Worm (Caenorhabditis elegans) whole organism, L4 larva: Measurements from ENCODE around the gene set-19.

Experiments
- D1046.2 ChIP-seq: fragments of 200-800 bp; sonication (Bioruptor generic); IDR thresholded peaks from 2 replicates; pipeline ENCODE4 v1.3.6; 2022; ENCODE audit warnings: missing genetic modification characterization, missing compliant biosample characterization
- F26F4.8 ChIP-seq: fragments of 200-800 bp; sonication (Bioruptor generic); conservative IDR thresholded peaks from 2 replicates; pipeline ENCODE4 v1.3.6; 2022; ENCODE audit warnings: missing genetic modification characterization, missing compliant biosample characterization
- F37D6.2 ChIP-seq: sonication (generic microtip); optimal IDR thresholded peaks from 2 replicates; lab custom pipeline; 2016; ENCODE audit warnings: mild to moderate bottlenecking, missing genetic modification characterization, missing compliant biosample characterization
- F44E2.7 ChIP-seq: fragments of 200-800 bp; sonication (Bioruptor generic); IDR thresholded peaks from 2 replicates; pipeline ENCODE4 v2.1.2; 2022; ENCODE audit warnings: missing genetic modification characterization, missing compliant biosample characterization
- T20F7.1 ChIP-seq: fragments of 200-800 bp; sonication (Bioruptor generic); optimal IDR thresholded peaks from 2 replicates; lab custom pipeline; 2018; ENCODE audit warnings: mild to moderate bottlenecking, missing genetic modification characterization, missing compliant biosample characterization
- Y105C5A.15 ChIP-seq: fragments of 200-800 bp; sonication (Bioruptor generic); IDR thresholded peaks from 2 replicates; pipeline ENCODE4 v1.3.6; 2022; ENCODE audit warnings: missing genetic modification characterization, missing compliant biosample characterization
- Y75B8A.6 ChIP-seq: fragments of 200-800 bp; sonication (Bioruptor generic); IDR thresholded peaks from 2 replicates; pipeline ENCODE4 v1.3.6; 2022; ENCODE audit warnings: missing genetic modification reagents, missing genetic modification characterization, missing compliant biosample characterization
- aha-1 ChIP-seq: fragments of 150-350 bp; peaks from one replicate; lab custom pipeline; 2014; ENCODE audit warnings: missing biosample characterization, missing genetic modification characterization
- aly-2 ChIP-seq: sonication (generic microtip); optimal IDR thresholded peaks from 2 replicates; lab custom pipeline; 2018; ENCODE audit warnings: missing biosample characterization, missing genetic modification characterization
- ama-1 ChIP-seq: fragments of 150-350 bp; optimal IDR thresholded peaks from 2 replicates; lab custom pipeline; 2014; ENCODE audit warnings: inconsistent platforms, mixed read lengths
- arid-1 ChIP-seq: fragments of 200-800 bp; sonication (Bioruptor generic); conservative IDR thresholded peaks from 2 replicates; pipeline ENCODE4 v1.3.6; 2022; ENCODE audit warnings: missing genetic modification reagents, missing genetic modification characterization, missing compliant biosample characterization
- attf-4 ChIP-seq: sonication (generic microtip); optimal IDR thresholded peaks from 3 replicates; lab custom pipeline; 2017; ENCODE audit warnings: missing biosample characterization, missing genetic modification characterization
- ceh-28 ChIP-seq: fragments of 150-350 bp; optimal IDR thresholded peaks from 2 replicates; lab custom pipeline; 2014; ENCODE audit warnings: missing biosample characterization, missing genetic modification reagents, missing genetic modification characterization
- ceh-62 ChIP-seq: sonication (generic microtip); optimal IDR thresholded peaks from 2 replicates; lab custom pipeline; 2017; ENCODE audit warnings: missing biosample characterization, missing genetic modification characterization
- cey-2 ChIP-seq: sonication (generic microtip); optimal IDR thresholded peaks from 3 replicates; lab custom pipeline; 2017; ENCODE audit warnings: missing genetic modification characterization, mild to moderate bottlenecking, missing compliant biosample characterization, antibody characterized with exemption, borderline replicate concordance; ENCODE audit not compliant: insufficient read depth
- daf-12 ChIP-seq: fragments of 150-350 bp; optimal IDR thresholded peaks from 2 replicates; lab custom pipeline; 2014; ENCODE audit warnings: missing biosample characterization, missing genetic modification reagents, missing genetic modification characterization
- daf-16 ChIP-seq, 3 experiments: sonication (generic microtip); optimal IDR thresholded peaks; 2 replicates each; lab custom pipeline; 2016 to 2017; ENCODE audit warnings: missing genetic modification characterization in 3 of 3, missing genetic modification reagents in 3 of 3, mild to moderate bottlenecking in 2 of 3, missing compliant biosample characterization in 2 of 3, missing biosample characterization in 1 of 3, moderate library complexity in 1 of 3
- dmd-6 ChIP-seq: fragments of 200-800 bp; sonication (Bioruptor generic); IDR thresholded peaks from 2 replicates; pipeline ENCODE4 v1.3.6; 2022; ENCODE audit warnings: missing genetic modification reagents, missing genetic modification characterization, missing compliant biosample characterization
- dmd-8 ChIP-seq: fragments of 200-800 bp; sonication (Bioruptor generic); IDR thresholded peaks from 2 replicates; pipeline ENCODE4 v1.3.6; 2022; ENCODE audit warnings: missing genetic modification characterization, missing compliant biosample characterization
- dpl-1 ChIP-seq: fragments of 150-350 bp; optimal IDR thresholded peaks from 2 replicates; lab custom pipeline; 2014; ENCODE audit warnings: missing biosample characterization, missing genetic modification reagents, missing genetic modification characterization
- duxl-1 ChIP-seq: sonication (generic microtip); optimal IDR thresholded peaks from 2 replicates; lab custom pipeline; 2016; ENCODE audit warnings: mild to moderate bottlenecking, missing genetic modification characterization, moderate library complexity, missing compliant biosample characterization; ENCODE audit not compliant: poor library complexity
- gei-8 ChIP-seq: fragments of 200-800 bp; sonication (Bioruptor generic); optimal IDR thresholded peaks from 2 replicates; lab custom pipeline; 2018; ENCODE audit warnings: mild to moderate bottlenecking, missing genetic modification characterization, missing compliant biosample characterization
- hlh-30 ChIP-seq: sonication (generic microtip); optimal IDR thresholded peaks from 2 replicates; lab custom pipeline; 2017; ENCODE audit warnings: antibody characterized with exemption, mild to moderate bottlenecking, missing genetic modification characterization, missing compliant biosample characterization; ENCODE audit not compliant: insufficient read depth
- hmg-1.1 ChIP-seq: fragments of 200-800 bp; sonication (Bioruptor generic); IDR thresholded peaks from 2 replicates; pipeline ENCODE4 v1.3.6; 2022; ENCODE audit warnings: missing genetic modification reagents, missing genetic modification characterization, missing compliant biosample characterization
- lim-7 ChIP-seq: fragments of 200-800 bp; sonication (Bioruptor generic); IDR thresholded peaks from 2 replicates; pipeline ENCODE4 v1.3.6; 2022; ENCODE audit warnings: missing genetic modification characterization, missing compliant biosample characterization
- lin-1 ChIP-seq: fragments of 200-800 bp; sonication (Bioruptor generic); IDR thresholded peaks from 2 replicates; pipeline ENCODE4 v1.3.6; 2022; ENCODE audit warnings: missing genetic modification reagents, missing genetic modification characterization, missing compliant biosample characterization
- lin-29 ChIP-seq: fragments of 200-800 bp; sonication (Bioruptor generic); IDR thresholded peaks from 2 replicates; pipeline ENCODE4 v1.3.6; 2022; ENCODE audit warnings: missing genetic modification reagents, missing genetic modification characterization, missing compliant biosample characterization
- lin-38 ChIP-seq: fragments of 200-800 bp; sonication (Bioruptor generic); IDR thresholded peaks from 2 replicates; pipeline ENCODE4 v1.3.6; 2022; ENCODE audit warnings: missing genetic modification reagents, missing genetic modification characterization, missing compliant biosample characterization
- lin-39 ChIP-seq: fragments of 150-350 bp; optimal IDR thresholded peaks from 2 replicates; lab custom pipeline; 2014; ENCODE audit warnings: missing biosample characterization, missing genetic modification reagents, missing genetic modification characterization
- lir-3 ChIP-seq: sonication (generic microtip); optimal IDR thresholded peaks from 2 replicates; lab custom pipeline; 2016; ENCODE audit warnings: mild to moderate bottlenecking, missing genetic modification characterization, missing compliant biosample characterization
- lsy-2 ChIP-seq, 2 experiments: fragments of 150-350 bp in 1 of 2; sonication (generic microtip) in 1 of 2; optimal IDR thresholded peaks; 2 replicates each; lab custom pipeline; 2014 to 2017; ENCODE audit warnings: missing biosample characterization in 2 of 2, missing genetic modification characterization in 2 of 2
- madf-9 ChIP-seq: fragments of 200-800 bp; sonication (Bioruptor generic); conservative IDR thresholded peaks from 2 replicates; pipeline ENCODE4 v1.3.6; 2022; ENCODE audit warnings: missing genetic modification reagents, missing genetic modification characterization, missing compliant biosample characterization
- mdl-1 ChIP-seq, 2 experiments: fragments of 150-350 bp in 1 of 2; sonication (generic microtip) in 1 of 2; optimal IDR thresholded peaks; 2 replicates each; lab custom pipeline; 2014 to 2017; ENCODE audit warnings: missing biosample characterization in 2 of 2, missing genetic modification characterization in 2 of 2
- mep-1 ChIP-seq: fragments of 150-350 bp; sonication (generic microtip); optimal IDR thresholded peaks from 3 replicates; lab custom pipeline; 2014; ENCODE audit warnings: missing biosample characterization, missing genetic modification characterization
- mes-2 ChIP-seq: sonication (generic microtip); optimal IDR thresholded peaks from 2 replicates; lab custom pipeline; 2016; ENCODE audit warnings: missing genotype, mild to moderate bottlenecking, missing genetic modification characterization, missing compliant biosample characterization; ENCODE audit not compliant: poor library complexity, severe bottlenecking
- nhr-102 ChIP-seq: sonication (generic microtip); optimal IDR thresholded peaks from 2 replicates; lab custom pipeline; 2016; ENCODE audit warnings: mild to moderate bottlenecking, missing genetic modification characterization, moderate library complexity, missing compliant biosample characterization
- nhr-28 ChIP-seq: fragments of 150-350 bp; optimal IDR thresholded peaks from 2 replicates; lab custom pipeline; 2014; ENCODE audit warnings: missing biosample characterization, missing genetic modification characterization
- nhr-6 ChIP-seq: fragments of 150-350 bp; optimal IDR thresholded peaks from 2 replicates; lab custom pipeline; 2014; ENCODE audit warnings: missing biosample characterization, missing genetic modification characterization
- nhr-76 ChIP-seq: fragments of 150-350 bp; optimal IDR thresholded peaks from 2 replicates; lab custom pipeline; 2014; ENCODE audit warnings: missing biosample characterization, missing genetic modification characterization
- rbr-2 ChIP-seq: sonication (generic microtip); optimal IDR thresholded peaks from 2 replicates; lab custom pipeline; 2016; ENCODE audit warnings: missing genotype, missing genetic modification characterization, missing compliant biosample characterization
- snpc-1.2 ChIP-seq: fragments of 200-800 bp; sonication (Bioruptor generic); IDR thresholded peaks from 2 replicates; pipeline ENCODE4 v1.3.6; 2022; ENCODE audit warnings: missing genetic modification reagents, missing genetic modification characterization, missing compliant biosample characterization
- snpc-4 ChIP-seq: fragments of 150-350 bp; optimal IDR thresholded peaks from 2 replicates; lab custom pipeline; 2014; ENCODE audit warnings: missing biosample characterization, missing genetic modification characterization
- spr-1 ChIP-seq: sonication (generic microtip); optimal IDR thresholded peaks from 2 replicates; lab custom pipeline; 2016; ENCODE audit warnings: mild to moderate bottlenecking, missing genetic modification characterization, missing compliant biosample characterization
- spr-3 ChIP-seq: fragments of 200-800 bp; sonication (Bioruptor generic); optimal IDR thresholded peaks from 2 replicates; lab custom pipeline; 2018; ENCODE audit warnings: mild to moderate bottlenecking, missing genetic modification characterization, missing compliant biosample characterization
- tag-97 ChIP-seq: fragments of 200-800 bp; sonication (Bioruptor generic); IDR thresholded peaks from 2 replicates; pipeline ENCODE4 v1.3.6; 2022; ENCODE audit warnings: missing genetic modification characterization, missing compliant biosample characterization
- vab-7 ChIP-seq: fragments of 200-800 bp; sonication (Bioruptor generic); IDR thresholded peaks from 2 replicates; pipeline ENCODE4 v1.3.6; 2022; ENCODE audit warnings: missing genetic modification reagents, missing genetic modification characterization, missing compliant biosample characterization
- zag-1 ChIP-seq: fragments of 150-350 bp; optimal IDR thresholded peaks from 2 replicates; lab custom pipeline; 2014; ENCODE audit warnings: missing biosample characterization, missing genetic modification characterization
- zfp-3 ChIP-seq: fragments of 200-800 bp; sonication (Bioruptor generic); conservative IDR thresholded peaks from 2 replicates; pipeline ENCODE4 v1.3.6; 2022; ENCODE audit warnings: missing genetic modification reagents, missing genetic modification characterization, missing compliant biosample characterization

set-19 gene

DNA sequence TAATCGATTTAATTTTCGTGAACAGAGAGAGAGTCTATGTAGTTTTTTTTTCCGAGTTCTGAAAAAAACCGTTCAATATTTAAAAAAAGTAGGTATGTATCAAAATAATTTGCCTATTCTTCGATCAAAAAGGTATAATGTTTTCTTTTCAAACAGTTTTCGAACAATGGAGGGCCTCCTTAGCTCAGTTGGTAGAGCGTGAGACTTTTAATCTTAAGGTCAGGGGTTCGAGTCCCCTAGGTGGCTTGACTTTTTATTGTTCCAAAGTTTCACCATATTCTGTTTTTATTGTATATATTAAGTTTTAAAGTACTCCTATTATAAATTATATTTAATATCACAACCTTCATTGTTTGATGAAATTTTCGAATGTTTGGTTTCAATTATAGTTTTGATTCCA, 33.5 kb upstream of the set-19 start (continued):
- TF ChIP-seq cey-2 (tag; lab: Kevin White, UChicago) (no peak), snpc-1.2 (peak; percentile 87), nhr-28 (tag; lab: Kevin White, UChicago) (peak; percentile 19), Y75B8A.6 (GFP tag; lab: Robert Waterston, UW) (peak; percentile 69; the same call in 1 of the 2 replicates), nhr-76 (tag; lab: Kevin White, UChicago) (no peak), spr-1 (tag; lab: Kevin White, UChicago) (peak; percentile 27), dpl-1 (no peak), lin-1 (GFP tag; lab: Robert Waterston, UW) (peak; percentile 59; the same call in 1 of the 2 replicates), lin-38 (peak; percentile 77), daf-16 (GFP tag; optimal IDR thresholded peaks at IDR 0.05; lab: Kevin White, UChicago) (peak in 1 of 2 experiments; percentile 85), daf-16 (tag; optimal IDR thresholded peaks at IDR 0.05; lab: Kevin White, UChicago) (peak; percentile 65), hlh-30 (peak; percentile 26), attf-4 (tag; lab: Kevin White, UChicago) (no peak), lin-39 (no peak), aha-1 (tag; lab: Kevin White, UChicago) (peak; percentile 34), nhr-6 (tag; lab: Kevin White, UChicago) (no peak), aly-2 (tag; lab: Kevin White, UChicago) (no peak), lir-3 (tag; lab: Kevin White, UChicago) (peak; percentile 72), lin-29 (GFP tag; lab: Robert Waterston, UW) (no peak), spr-3 (peak; percentile 46), madf-9 (peak; percentile 57), tag-97 (GFP tag; lab: Robert Waterston, UW) (no peak), D1046.2 (GFP tag; lab: Robert Waterston, UW) (peak; percentile 65; the same call in 1 of the 2 replicates), dmd-8 (GFP tag; lab: Robert Waterston, UW) (peak; percentile 88), nhr-102 (tag; lab: Kevin White, UChicago) (peak; percentile 44), F37D6.2 (tag; lab: Kevin White, UChicago) (no peak), arid-1 (GFP tag; lab: Robert Waterston, UW) (peak; percentile 79), mep-1 (tag; lab: Kevin White, UChicago) (peak; percentile 61), Y105C5A.15 (GFP tag; lab: Robert Waterston, UW) (peak; percentile 85), duxl-1 (tag; lab: Kevin White, UChicago) (peak; percentile 56), daf-12 (tag; lab: Kevin White, UChicago) (no peak)

DNA sequence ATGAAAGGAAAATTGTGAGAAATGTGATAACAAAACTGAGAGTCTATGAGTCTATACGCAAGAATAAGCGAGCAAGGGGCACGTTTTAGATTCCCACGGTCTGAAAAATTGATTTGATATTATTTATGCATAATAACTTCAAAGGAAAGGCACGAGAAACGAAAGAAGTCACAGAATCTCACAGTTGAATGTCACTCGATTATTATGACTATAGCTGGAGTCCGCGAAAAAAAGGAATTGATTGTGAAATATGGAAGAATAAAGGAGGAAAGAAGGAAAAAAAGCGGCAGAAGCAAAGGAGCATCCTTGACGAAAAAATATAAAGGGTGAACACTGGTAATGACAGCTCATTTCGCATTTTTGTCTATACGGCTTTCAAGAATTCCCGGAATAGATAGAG, 30.6 kb upstream of the set-19 start, which contains the start of gene cat-1:
Gene cat-1 (minus strand): TSS at position 101 of the 400 bp plus-strand sequence.
- TF ChIP-seq zfp-3 (GFP tag; lab: Robert Waterston, UW) (no peak), snpc-4 (no peak)

DNA sequence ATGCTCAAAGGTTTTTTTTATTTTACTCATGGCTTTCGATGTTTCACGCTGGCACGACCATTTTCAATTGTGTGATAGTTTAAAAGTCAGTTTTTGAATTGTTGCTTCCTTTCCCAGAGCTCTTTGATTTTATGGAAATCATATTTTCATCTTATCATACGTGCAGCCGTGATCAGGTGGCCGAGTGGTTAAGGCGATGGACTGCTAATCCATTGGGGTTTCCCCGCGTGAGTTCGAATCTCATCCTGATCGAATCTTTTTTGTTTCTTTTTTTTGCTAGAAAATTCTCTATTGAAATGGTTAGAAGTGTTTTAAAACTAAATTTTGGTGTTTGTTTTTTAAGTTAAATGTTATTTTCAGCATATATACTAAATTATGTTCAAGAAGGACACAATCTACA, 29.2 kb upstream of the set-19 start:
- TF ChIP-seq madf-9: peak; percentile 59; the same call in 1 of the 2 replicates
- TF ChIP-seq F26F4.8: 0 out of 2 replicates have a peak, but pooled peaks have one; percentile 62
- no peak for TF ChIP-seq mdl-1 (tag; optimal IDR thresholded peaks at IDR 0.05; lab: Kevin White, UChicago)
- TF ChIP-seq hmg-1.1 (GFP tag; lab: Robert Waterston, UW): no peak
- peak; percentile 59 for TF ChIP-seq lin-38
- no peak for TF ChIP-seq ceh-28 (tag; lab: Kevin White, UChicago)
- 0 out of 2 replicates have a peak, but pooled peaks have one; percentile 53 for TF ChIP-seq F44E2.7 (GFP tag; lab: Robert Waterston, UW)
- peak; percentile 49; the same call in 1 of the 2 replicates for TF ChIP-seq vab-7 (GFP tag; lab: Robert Waterston, UW)
- no peak for TF ChIP-seq mes-2 (tag; lab: Kevin White, UChicago)
- peak; percentile 67 for TF ChIP-seq snpc-1.2
- TF ChIP-seq lim-7 (GFP tag; lab: Robert Waterston, UW): peak; percentile 64
- no peak for TF ChIP-seq ama-1 (lab: Kevin White, UChicago)
- no peak for TF ChIP-seq rbr-2 (tag; lab: Kevin White, UChicago)
- no peak for TF ChIP-seq zag-1 (tag; lab: Kevin White, UChicago)
- peak in 1 of 2 experiments; percentile 37 for TF ChIP-seq daf-16 (GFP tag; optimal IDR thresholded peaks at IDR 0.05; lab: Kevin White, UChicago)
- TF ChIP-seq daf-16 (tag; optimal IDR thresholded peaks at IDR 0.05; lab: Kevin White, UChicago): peak; percentile 27
- TF ChIP-seq Y75B8A.6 (GFP tag; lab: Robert Waterston, UW): no peak
- TF ChIP-seq gei-8 (GFP tag; lab: Kevin White, UChicago): no peak
- no peak for TF ChIP-seq ceh-62 (tag; lab: Kevin White, UChicago)
- TF ChIP-seq dmd-6: 0 out of 2 replicates have a peak, but pooled peaks have one; percentile 20
- TF ChIP-seq lsy-2 (tag; optimal IDR thresholded peaks at IDR 0.05; lab: Kevin White, UChicago): no peak
- TF ChIP-seq T20F7.1 (GFP tag; lab: Kevin White, UChicago): no peak
